Worm (Caenorhabditis elegans) whole organism, young adult: ENCODE data around the gene Y32F6A.5.

Experiments used
- B0261.1 ChIP-seq: sonication (generic microtip); optimal IDR thresholded peaks from 2 replicates; lab custom pipeline; 2016; ENCODE audit warnings: mild to moderate bottlenecking, missing genetic modification characterization, moderate library complexity, missing compliant biosample characterization
- F37B4.10 ChIP-seq: fragments of 200-800 bp; sonication (Bioruptor generic); IDR thresholded peaks from 2 replicates; pipeline ENCODE4 v1.3.6; 2022; ENCODE audit warnings: missing genetic modification characterization, missing compliant biosample characterization
- F52B5.7 ChIP-seq: sonication (generic microtip); optimal IDR thresholded peaks from 2 replicates; lab custom pipeline; 2016; ENCODE audit warnings: mild to moderate bottlenecking, missing genetic modification characterization, missing compliant biosample characterization
- ama-1 ChIP-seq, 3 experiments: fragments of 150-350 bp in 1 of 3; sonication (generic microtip) in 2 of 3; optimal IDR thresholded peaks; 2 replicates each; lab custom pipeline; 2014 to 2018; ENCODE audit warnings: missing biosample characterization in 2 of 3, missing genetic modification characterization in 2 of 3, missing genetic modification reagents in 2 of 3
- ccch-3 ChIP-seq: fragments of 200-800 bp; sonication (Bioruptor generic); optimal IDR thresholded peaks from 2 replicates; lab custom pipeline; 2018; ENCODE audit warnings: mild to moderate bottlenecking, missing genetic modification characterization, missing compliant biosample characterization
- mel-28 ChIP-seq: sonication (generic microtip); optimal IDR thresholded peaks from 2 replicates; lab custom pipeline; 2016; ENCODE audit warnings: borderline replicate concordance, mild to moderate bottlenecking, missing genetic modification characterization, missing compliant biosample characterization
- nfyb-1 ChIP-seq: fragments of 200-800 bp; sonication (Bioruptor generic); IDR thresholded peaks from 2 replicates; pipeline ENCODE4 v1.3.6; 2022; ENCODE audit warnings: missing genetic modification reagents, missing genetic modification characterization, missing compliant biosample characterization
- nhr-90 ChIP-seq: sonication (generic microtip); optimal IDR thresholded peaks from 2 replicates; lab custom pipeline; 2016; ENCODE audit warnings: missing genotype, mild to moderate bottlenecking, missing genetic modification characterization, missing compliant biosample characterization
- sptf-2 ChIP-seq: fragments of 200-800 bp; sonication (Bioruptor generic); optimal IDR thresholded peaks from 2 replicates; lab custom pipeline; 2018; ENCODE audit warnings: mild to moderate bottlenecking, missing genetic modification characterization, missing compliant biosample characterization
- unc-62 ChIP-seq: fragments of 150-350 bp; optimal IDR thresholded peaks from 2 replicates; lab custom pipeline; 2014; ENCODE audit warnings: missing biosample characterization, missing genetic modification reagents, missing genetic modification characterization

DNA sequence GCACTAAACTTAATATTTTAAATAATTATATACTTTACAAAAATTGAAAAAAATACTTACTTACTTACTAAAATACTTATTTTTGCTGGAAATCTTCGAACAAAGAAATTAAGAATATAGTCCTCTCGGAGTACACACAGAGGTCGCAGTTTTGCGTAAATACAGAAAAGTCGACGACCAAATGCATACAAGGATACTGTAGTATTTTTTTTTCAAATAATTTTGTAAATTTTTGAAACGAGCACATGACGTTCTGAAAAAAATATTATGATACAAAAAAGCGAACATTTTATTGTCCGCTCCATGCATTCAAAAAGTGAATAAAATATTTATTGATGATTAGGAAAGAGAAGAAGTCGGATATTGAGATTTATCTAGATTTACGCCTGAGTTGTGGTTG, 27.2 kb downstream of the Y32F6A.5 start, which contains the start of gene apc-10:
- TF ChIP-seq unc-62 (GFP tag; lab: Kevin White, UChicago) (no peak), mel-28 (tag; lab: Kevin White, UChicago) (no peak), ccch-3 (no peak), B0261.1 (tag; lab: Kevin White, UChicago) (no peak), sptf-2 (GFP tag; lab: Kevin White, UChicago) (no peak), F52B5.7 (tag; lab: Kevin White, UChicago) (no peak), F37B4.10 (no peak), nfyb-1 (GFP tag; lab: Robert Waterston, UW) (no peak), nhr-90 (tag; lab: Kevin White, UChicago) (no peak), ama-1 (optimal IDR thresholded peaks at IDR 0.05; lab: Kevin White, UChicago) (no peak), ama-1 (GFP tag; optimal IDR thresholded peaks at IDR 0.05; lab: Kevin White, UChicago) (no peak)
